Worm (Caenorhabditis elegans) whole organism, L2 larva: ENCODE measurements around the gene F10E7.2.

ENCODE experiments used
- C34F6.9 ChIP-seq: fragments of 150-350 bp; optimal IDR thresholded peaks from 2 replicates; lab custom pipeline; 2014; ENCODE audit warnings: missing biosample characterization, missing genetic modification characterization
- F13H6.1 ChIP-seq: sonication (generic microtip); optimal IDR thresholded peaks from 2 replicates; lab custom pipeline; 2016; ENCODE audit warnings: missing genetic modification characterization, missing compliant biosample characterization
- R02D3.7 ChIP-seq: fragments of 150-350 bp; optimal IDR thresholded peaks from 2 replicates; lab custom pipeline; 2014; ENCODE audit warnings: missing biosample characterization, missing genetic modification characterization
- aly-2 ChIP-seq: fragments of 150-350 bp; optimal IDR thresholded peaks from 2 replicates; lab custom pipeline; 2014; ENCODE audit warnings: missing biosample characterization, missing genetic modification characterization
- ama-1 ChIP-seq: fragments of 150-350 bp; optimal IDR thresholded peaks from 2 replicates; lab custom pipeline; 2018; ENCODE audit warnings: inconsistent platforms
- ceh-16 ChIP-seq: fragments of 150-350 bp; optimal IDR thresholded peaks from 2 replicates; lab custom pipeline; 2014; ENCODE audit warnings: missing biosample characterization, missing genetic modification characterization
- ceh-82 ChIP-seq: fragments of 150-350 bp; optimal IDR thresholded peaks from 2 replicates; lab custom pipeline; 2014; ENCODE audit warnings: missing biosample characterization, missing genetic modification characterization
- crh-2 ChIP-seq: sonication (generic microtip); optimal IDR thresholded peaks from 2 replicates; lab custom pipeline; 2017; ENCODE audit warnings: missing biosample characterization, missing genetic modification characterization
- dmd-4 ChIP-seq: sonication (generic microtip); optimal IDR thresholded peaks from 2 replicates; lab custom pipeline; 2017; ENCODE audit warnings: missing biosample characterization, missing genetic modification characterization
- elt-3 ChIP-seq: sonication (generic microtip); optimal IDR thresholded peaks from 2 replicates; lab custom pipeline; 2017; ENCODE audit warnings: missing biosample characterization, missing genetic modification characterization
- fos-1 ChIP-seq: fragments of 150-350 bp; optimal IDR thresholded peaks from 2 replicates; lab custom pipeline; 2014; ENCODE audit warnings: missing biosample characterization, missing genetic modification characterization
- gmeb-1 ChIP-seq: fragments of 150-350 bp; optimal IDR thresholded peaks from 2 replicates; lab custom pipeline; 2014; ENCODE audit warnings: missing biosample characterization, missing genetic modification characterization
- lin-11 ChIP-seq: fragments of 150-350 bp; sonication (generic microtip); optimal IDR thresholded peaks from 2 replicates; lab custom pipeline; 2014; ENCODE audit warnings: missing biosample characterization, missing genetic modification characterization, inconsistent platforms, mixed read lengths
- lin-13 ChIP-seq: fragments of 150-350 bp; optimal IDR thresholded peaks from 2 replicates; lab custom pipeline; 2014; ENCODE audit warnings: missing biosample characterization, missing genetic modification reagents, missing genetic modification characterization
- lsy-2 ChIP-seq, 2 experiments: fragments of 150-350 bp in 1 of 2; sonication (generic microtip) in 1 of 2; optimal IDR thresholded peaks; 2 replicates each; lab custom pipeline; 2014 to 2017; ENCODE audit warnings: missing biosample characterization in 2 of 2, missing genetic modification characterization in 2 of 2
- mab-5 ChIP-seq: fragments of 150-350 bp; optimal IDR thresholded peaks from 2 replicates; lab custom pipeline; 2014; ENCODE audit warnings: missing biosample characterization, missing genetic modification characterization
- nhr-10 ChIP-seq: sonication (generic microtip); optimal IDR thresholded peaks from 2 replicates; lab custom pipeline; 2017; ENCODE audit warnings: missing biosample characterization, missing genetic modification characterization
- nhr-12 ChIP-seq: fragments of 150-350 bp; optimal IDR thresholded peaks from 2 replicates; lab custom pipeline; 2014; ENCODE audit warnings: missing biosample characterization, missing genetic modification characterization
- nhr-129 ChIP-seq: fragments of 150-350 bp; optimal IDR thresholded peaks from 2 replicates; lab custom pipeline; 2014; ENCODE audit warnings: missing biosample characterization, missing genetic modification characterization
- nhr-237 ChIP-seq: fragments of 150-350 bp; optimal IDR thresholded peaks from 2 replicates; lab custom pipeline; 2014; ENCODE audit warnings: missing biosample characterization, missing genetic modification characterization
- nhr-6 ChIP-seq: fragments of 150-350 bp; optimal IDR thresholded peaks from 2 replicates; lab custom pipeline; 2014; ENCODE audit warnings: missing biosample characterization, missing genetic modification characterization
- nhr-77 ChIP-seq: fragments of 150-350 bp; optimal IDR thresholded peaks from 2 replicates; lab custom pipeline; 2014; ENCODE audit warnings: missing biosample characterization, missing genetic modification characterization
- peb-1 ChIP-seq: fragments of 150-350 bp; optimal IDR thresholded peaks from 2 replicates; lab custom pipeline; 2014; ENCODE audit warnings: missing biosample characterization, missing genetic modification characterization
- skn-1 ChIP-seq: sonication (generic microtip); optimal IDR thresholded peaks from 2 replicates; lab custom pipeline; 2017; ENCODE audit warnings: missing biosample characterization, missing genetic modification characterization
- sma-3 ChIP-seq: sonication (generic microtip); optimal IDR thresholded peaks from 2 replicates; lab custom pipeline; 2016; ENCODE audit warnings: missing genetic modification reagents, missing genetic modification characterization, missing compliant biosample characterization
- sma-9 ChIP-seq, 2 experiments: fragments of 150-350 bp in 1 of 2; sonication (generic microtip) in 1 of 2; optimal IDR thresholded peaks; 2 replicates each; lab custom pipeline; 2014 to 2016; ENCODE audit warnings: missing genetic modification characterization in 2 of 2, mild to moderate bottlenecking in 1 of 2, missing biosample characterization in 1 of 2, missing compliant biosample characterization in 1 of 2, missing genetic modification reagents in 1 of 2, moderate library complexity in 1 of 2
- snpc-4 ChIP-seq: fragments of 150-350 bp; optimal IDR thresholded peaks from 2 replicates; lab custom pipeline; 2014; ENCODE audit warnings: missing biosample characterization, missing genetic modification characterization
- unc-39 ChIP-seq: fragments of 150-350 bp; optimal IDR thresholded peaks from 2 replicates; lab custom pipeline; 2014; ENCODE audit warnings: missing biosample characterization, missing genetic modification characterization
- unc-55 ChIP-seq: fragments of 150-350 bp; sonication (generic microtip); optimal IDR thresholded peaks from 3 replicates; lab custom pipeline; 2014; ENCODE audit warnings: missing biosample characterization, missing genetic modification reagents, missing genetic modification characterization
- unc-62 ChIP-seq: fragments of 150-350 bp; optimal IDR thresholded peaks from 2 replicates; lab custom pipeline; 2014; ENCODE audit warnings: missing biosample characterization, missing genetic modification reagents, missing genetic modification characterization
- zag-1 ChIP-seq: fragments of 150-350 bp; optimal IDR thresholded peaks from 2 replicates; lab custom pipeline; 2014; ENCODE audit warnings: missing biosample characterization, missing genetic modification characterization

The F10E7.2 gene

DNA sequence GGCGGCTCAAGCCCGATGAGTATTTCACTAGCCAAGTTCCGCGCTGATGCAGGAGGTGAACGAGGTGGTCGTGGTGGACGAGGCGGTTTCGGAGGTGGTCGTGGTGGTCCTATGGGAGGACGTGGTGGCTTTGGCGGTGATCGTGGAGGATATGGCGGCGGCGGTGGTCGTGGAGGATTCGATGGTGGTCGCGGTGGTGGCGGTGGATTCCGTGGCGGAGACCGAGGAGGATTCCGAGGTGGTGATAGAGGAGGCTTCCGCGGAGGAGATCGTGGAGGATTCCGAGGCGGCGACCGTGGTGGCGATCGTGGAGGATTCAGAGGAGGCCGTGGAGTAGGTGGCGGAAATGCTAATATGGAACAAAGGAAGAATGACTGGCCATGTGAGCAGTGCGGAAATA is 32.7 kb downstream of the F10E7.2 start:
- TF ChIP-seq snpc-4 (tag; lab: Kevin White, UChicago) (no peak), F13H6.1 (tag; lab: Kevin White, UChicago) (no peak), lin-11 (tag; lab: Kevin White, UChicago) (no peak), mab-5 (tag; lab: Kevin White, UChicago) (no peak), fos-1 (tag; lab: Kevin White, UChicago) (no peak)

DNA sequence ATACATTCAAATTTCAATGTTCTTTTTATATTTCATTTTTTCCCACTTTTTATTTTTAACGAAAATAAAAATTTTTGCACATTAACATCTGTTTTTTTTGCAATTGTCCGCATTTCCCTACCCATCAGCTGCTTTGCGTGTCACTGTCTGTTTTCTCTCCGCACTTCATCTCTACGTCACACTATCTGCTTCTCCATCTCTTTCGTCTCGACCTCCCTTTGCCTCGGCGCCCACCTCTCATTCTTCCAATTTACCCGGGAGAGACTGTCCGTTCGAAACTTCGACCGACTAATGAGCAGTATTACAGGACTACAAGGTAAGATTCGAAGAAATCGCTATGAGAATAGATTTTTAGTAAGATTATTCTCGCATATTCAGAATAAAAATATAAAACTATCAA is 33.4 kb downstream of the F10E7.2 start, which contains the start of gene C27H5.2:
Gene C27H5.2, plus strand, starts transcription at position 190 of the 400 bp plus-strand sequence.
- peak; percentile 48 for TF ChIP-seq fos-1 (tag; lab: Kevin White, UChicago)
- no peak for TF ChIP-seq nhr-6 (tag; lab: Kevin White, UChicago)
- TF ChIP-seq crh-2 (tag; lab: Kevin White, UChicago) = no peak
- TF ChIP-seq ama-1 (lab: Kevin White, UChicago) = peak; percentile 21
- peak in 1 of 2 experiments; percentile 18 for TF ChIP-seq lsy-2 (tag; optimal IDR thresholded peaks at IDR 0.05; lab: Kevin White, UChicago)
- TF ChIP-seq nhr-129 (tag; lab: Kevin White, UChicago) = peak; percentile 21

DNA sequence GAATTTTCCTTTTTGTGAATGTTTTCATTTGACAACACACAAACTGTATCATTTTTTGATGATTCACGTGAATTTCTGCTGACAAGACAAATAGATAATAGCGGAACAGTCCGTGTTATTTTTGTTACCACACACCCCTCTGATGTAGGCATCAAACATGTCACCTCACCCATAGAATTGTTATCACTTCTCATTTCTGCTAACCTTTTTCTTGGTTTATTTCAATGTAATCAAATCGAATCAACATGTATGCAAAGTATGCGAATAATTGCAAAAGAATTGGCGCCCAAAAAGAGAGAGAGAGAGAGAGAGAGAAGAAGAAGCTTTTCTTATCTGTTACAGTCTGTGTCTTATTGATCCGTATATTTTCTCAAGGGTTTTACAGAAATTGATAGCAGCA is 35.4 kb downstream of the F10E7.2 start:
- TF ChIP-seq fos-1 (tag; lab: Kevin White, UChicago) = peak; percentile 52
- TF ChIP-seq unc-39 = no peak
- TF ChIP-seq gmeb-1 (tag; lab: Kevin White, UChicago) = peak; percentile 27
- peak; percentile 60 for TF ChIP-seq sma-9 (GFP tag; optimal IDR thresholded peaks at IDR 0.05; lab: Kevin White, UChicago)
- TF ChIP-seq sma-9 (tag; optimal IDR thresholded peaks at IDR 0.05; lab: Kevin White, UChicago) = no peak
- no peak for TF ChIP-seq unc-55 (GFP tag; lab: Kevin White, UChicago)
- peak; percentile 43 for TF ChIP-seq crh-2 (tag; lab: Kevin White, UChicago)

DNA sequence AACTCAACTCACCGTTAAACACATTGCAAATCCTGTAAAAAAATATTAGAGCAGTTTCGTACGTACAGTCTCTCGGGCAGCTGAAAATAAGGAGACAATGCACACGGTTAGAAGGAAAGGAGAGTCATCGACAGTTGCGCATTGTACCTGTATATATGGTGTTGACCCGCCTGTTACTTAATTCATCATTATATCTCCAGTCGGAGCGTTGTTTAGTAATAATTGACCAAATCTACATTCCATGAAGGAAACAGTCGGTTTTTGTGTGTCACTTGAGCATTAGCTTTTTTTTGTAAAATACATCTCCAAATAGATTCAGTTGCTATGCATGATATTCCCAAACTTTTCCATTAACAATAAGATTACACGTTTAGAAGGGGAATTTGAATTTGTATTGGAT is 39.5 kb downstream of the F10E7.2 start, which contains the start of gene C27H5.12:
Gene C27H5.12, minus strand, starts transcription at position 101 of the 400 bp plus-strand sequence.
- TF ChIP-seq nhr-12 (tag; lab: Kevin White, UChicago) = no peak
- no peak for TF ChIP-seq lin-13 (GFP tag; lab: Kevin White, UChicago)
- TF ChIP-seq nhr-77 (tag; lab: Kevin White, UChicago) = no peak
- TF ChIP-seq skn-1 (tag; lab: Kevin White, UChicago) = no peak
- no peak for TF ChIP-seq lsy-2 (tag; optimal IDR thresholded peaks at IDR 0.05; lab: Kevin White, UChicago)
- TF ChIP-seq C34F6.9 = no peak

DNA sequence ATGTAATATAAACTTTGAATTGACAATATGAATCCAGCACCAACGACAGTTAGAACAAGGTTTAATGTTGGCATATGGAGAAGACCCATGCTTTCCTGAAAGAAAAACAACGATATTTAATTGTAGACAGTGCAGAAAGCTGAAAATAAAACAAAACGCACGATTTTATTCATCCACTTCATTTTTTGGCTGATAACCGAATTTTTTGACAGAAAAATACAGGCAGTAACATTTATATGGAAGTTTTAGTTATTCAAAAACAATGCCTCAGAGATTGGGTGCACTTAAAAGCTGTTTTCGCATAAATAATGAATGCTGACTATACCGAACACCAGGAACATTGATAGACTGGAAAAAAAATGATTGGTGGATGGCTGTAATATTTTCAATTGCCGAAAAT is 43.7 kb downstream of the F10E7.2 start, which contains the start of gene mfsd-13.2:
Gene mfsd-13.2, minus strand, starts transcription at position 101 of the 400 bp plus-strand sequence.
- TF ChIP-seq lsy-2 (tag; optimal IDR thresholded peaks at IDR 0.05; lab: Kevin White, UChicago) (no peak), unc-62 (GFP tag; lab: Kevin White, UChicago) (no peak), mab-5 (tag; lab: Kevin White, UChicago) (no peak), peb-1 (no peak), dmd-4 (no peak), nhr-77 (tag; lab: Kevin White, UChicago) (no peak), C34F6.9 (no peak), sma-3 (GFP tag; lab: Kevin White, UChicago) (no peak)
- TF ChIP-seq, all 48 proteins: peak for 0

DNA sequence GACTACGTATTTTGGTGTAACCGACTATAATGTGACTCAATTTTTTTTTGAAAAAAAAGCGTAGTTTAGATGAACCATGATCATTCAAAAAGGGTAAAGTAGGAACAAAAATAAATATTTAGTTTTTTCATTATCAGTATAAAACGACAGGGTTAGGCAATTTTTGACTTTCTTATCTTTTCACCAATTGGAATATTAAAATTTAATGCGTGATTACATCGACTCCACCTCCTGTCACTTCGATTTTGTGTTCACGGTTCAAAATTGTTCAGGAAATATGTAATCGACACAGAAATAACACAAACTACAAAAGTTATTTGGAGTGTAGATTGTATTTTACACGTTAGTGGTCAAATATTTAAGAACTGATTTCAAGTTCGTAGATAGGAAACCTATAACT is 44.7 kb downstream of the F10E7.2 start:
- TF ChIP-seq fos-1 (tag; lab: Kevin White, UChicago) = peak; percentile 81
- peak; percentile 21 for TF ChIP-seq crh-2 (tag; lab: Kevin White, UChicago)
- no peak for TF ChIP-seq nhr-237 (tag; lab: Kevin White, UChicago)
- peak; percentile 46 for TF ChIP-seq sma-9 (GFP tag; optimal IDR thresholded peaks at IDR 0.05; lab: Kevin White, UChicago)
- TF ChIP-seq sma-9 (tag; optimal IDR thresholded peaks at IDR 0.05; lab: Kevin White, UChicago) = no peak

DNA sequence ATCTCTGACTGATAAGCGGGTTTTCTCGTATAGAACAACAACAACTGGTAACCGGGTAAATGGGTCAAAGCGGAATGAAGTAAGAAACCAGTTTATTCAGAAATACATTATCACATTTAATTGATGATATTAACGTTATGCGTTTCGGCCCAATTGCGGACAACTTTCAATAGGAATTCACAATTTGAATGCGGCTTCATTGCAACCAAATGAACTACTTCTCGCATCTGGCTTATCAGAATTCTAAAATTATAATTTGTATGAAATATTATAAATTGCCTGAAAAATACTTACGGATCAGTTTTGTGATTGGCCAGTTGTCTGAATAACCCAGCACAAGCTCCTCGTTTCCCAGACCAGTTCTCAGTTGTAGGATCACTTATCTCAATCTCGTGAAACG is 46.7 kb downstream of the F10E7.2 start, which contains the start of gene col-36:
Gene col-36, minus strand, starts transcription at position 101 of the 400 bp plus-strand sequence.
- TF ChIP-seq ceh-16 (tag; lab: Kevin White, UChicago) (no peak), R02D3.7 (tag; lab: Kevin White, UChicago) (no peak), elt-3 (tag; lab: Kevin White, UChicago) (no peak), sma-3 (GFP tag; lab: Kevin White, UChicago) (no peak), nhr-10 (tag; lab: Kevin White, UChicago) (no peak), aly-2 (tag; lab: Kevin White, UChicago) (no peak), ceh-82 (tag; lab: Kevin White, UChicago) (no peak), gmeb-1 (tag; lab: Kevin White, UChicago) (no peak), nhr-237 (tag; lab: Kevin White, UChicago) (no peak), lin-11 (tag; lab: Kevin White, UChicago) (no peak), zag-1 (tag; lab: Kevin White, UChicago) (no peak), lin-13 (GFP tag; lab: Kevin White, UChicago) (no peak)
